Fruit fly (Drosophila melanogaster) whole organism: Measurements from ENCODE around the gene HDAC4.

Source experiments
- CG8478 ChIP-seq: fragments of >200 bp; optimal IDR thresholded peaks from 2 replicates; lab custom pipeline; 2018; ENCODE audit warnings: inconsistent platforms
- Dll ChIP-seq: fragments of >200 bp; optimal IDR thresholded peaks from 2 replicates; lab custom pipeline; 2017
- EcR ChIP-seq, 2 experiments: fragments of >200 bp; optimal IDR thresholded peaks; 2 replicates each; lab custom pipeline; 2017; ENCODE audit warnings: missing biosample characterization in 2 of 2, missing genetic modification characterization in 2 of 2, missing genetic modification reagents in 2 of 2
- pan ChIP-seq: fragments of >200 bp; optimal IDR thresholded peaks from 2 replicates; lab custom pipeline; 2017
- psq ChIP-seq: fragments of >200 bp; optimal IDR thresholded peaks from 2 replicates; lab custom pipeline; 2017
- usp ChIP-seq: fragments of >200 bp; optimal IDR thresholded peaks from 2 replicates; lab custom pipeline; 2017; ENCODE audit warnings: missing biosample characterization, missing genetic modification characterization, mixed read lengths

The HDAC4 gene

dm6 chrX:13302615-13303526, 17.4 kb upstream of the HDAC4 start:
- TF ChIP-seq EcR (GFP tag; optimal IDR thresholded peaks at IDR 0.05; lab: Kevin White, UChicago) (no peak), Dll (no peak), pan (lab: Kevin White, UChicago) (no peak), usp (GFP tag; lab: Kevin White, UChicago) (no peak), CG8478 (no peak), psq (no peak)

dm6 chrX:13302315-13302614, 16.8 kb upstream of the HDAC4 start, which contains the start of gene CG1764:
Gene CG1764 (minus strand): TSS chrX:13302415.
- no peak for TF ChIP-seq usp (GFP tag; lab: Kevin White, UChicago)
- no peak for TF ChIP-seq CG8478
- TF ChIP-seq EcR (GFP tag; optimal IDR thresholded peaks at IDR 0.05; lab: Kevin White, UChicago): no peak

- TF ChIP-seq CG8478 (no peak), usp (GFP tag; lab: Kevin White, UChicago) (no peak)
Measured at dm6 chrX:13300835-13301502, 15.5 kb upstream of the HDAC4 start.

- TF ChIP-seq Dll: no peak
- no peak for TF ChIP-seq usp (GFP tag; lab: Kevin White, UChicago)
- no peak for TF ChIP-seq EcR (GFP tag; optimal IDR thresholded peaks at IDR 0.05; lab: Kevin White, UChicago)
- no peak for TF ChIP-seq CG8478
- no peak for TF ChIP-seq psq
- no peak for TF ChIP-seq pan (lab: Kevin White, UChicago)
Measured at dm6 chrX:13296405-13297183, 11.2 kb upstream of the HDAC4 start, which contains the start of gene CG1622. Gene CG1622 (plus strand): TSS chrX:13297082.

- TF ChIP-seq psq (no peak), Dll (no peak), pan (lab: Kevin White, UChicago) (no peak), usp (GFP tag; lab: Kevin White, UChicago) (no peak), CG8478 (no peak), EcR (GFP tag; optimal IDR thresholded peaks at IDR 0.05; lab: Kevin White, UChicago) (no peak)
Measured at dm6 chrX:13287854-13288376, 2.5 kb upstream of the HDAC4 start, which contains the start of gene Remo. Gene Remo (plus strand): TSS chrX:13288051.

dm6 chrX:13285749-13286336, 411 bp upstream of the HDAC4 start:
- TF ChIP-seq psq: no peak
- TF ChIP-seq usp (GFP tag; lab: Kevin White, UChicago): no peak
- TF ChIP-seq Dll: no peak
- no peak for TF ChIP-seq CG8478
- no peak for TF ChIP-seq EcR (GFP tag; optimal IDR thresholded peaks at IDR 0.05; lab: Kevin White, UChicago)
- no peak for TF ChIP-seq pan (lab: Kevin White, UChicago)

- TF ChIP-seq psq (peak; percentile 10), usp (GFP tag; lab: Kevin White, UChicago) (no peak)
Measured at dm6 chrX:13284548-13284974, 871 bp downstream of the HDAC4 start.

- TF ChIP-seq pan (lab: Kevin White, UChicago): no peak
- TF ChIP-seq EcR (GFP tag; optimal IDR thresholded peaks at IDR 0.05; lab: Kevin White, UChicago): no peak
- TF ChIP-seq Dll: no peak
Measured at dm6 chrX:13283940-13284547, 1.4 kb downstream of the HDAC4 start.

dm6 chrX:13282717-13283116, 2.7 kb downstream of the HDAC4 start:
- TF ChIP-seq psq (no peak), Dll (no peak), EcR (GFP tag; optimal IDR thresholded peaks at IDR 0.05; lab: Kevin White, UChicago) (no peak), CG8478 (no peak), usp (GFP tag; lab: Kevin White, UChicago) (no peak), pan (lab: Kevin White, UChicago) (no peak)

- no peak for TF ChIP-seq CG8478
- TF ChIP-seq pan (lab: Kevin White, UChicago): no peak
- TF ChIP-seq Dll: no peak
- TF ChIP-seq psq: no peak
- no peak for TF ChIP-seq EcR (GFP tag; optimal IDR thresholded peaks at IDR 0.05; lab: Kevin White, UChicago)
- no peak for TF ChIP-seq usp (GFP tag; lab: Kevin White, UChicago)
Measured at dm6 chrX:13281244-13281877, 4.1 kb downstream of the HDAC4 start.

dm6 chrX:13280738-13281137, 4.7 kb downstream of the HDAC4 start:
- no peak for TF ChIP-seq pan (lab: Kevin White, UChicago)
- TF ChIP-seq usp (GFP tag; lab: Kevin White, UChicago): no peak
- no peak for TF ChIP-seq EcR (GFP tag; optimal IDR thresholded peaks at IDR 0.05; lab: Kevin White, UChicago)
- TF ChIP-seq Dll: no peak
- TF ChIP-seq CG8478: no peak
- TF ChIP-seq psq: no peak
